Worm (Caenorhabditis elegans): Measurements from ENCODE around the gene C29F5.8.

Gene C29F5.8

DNA sequence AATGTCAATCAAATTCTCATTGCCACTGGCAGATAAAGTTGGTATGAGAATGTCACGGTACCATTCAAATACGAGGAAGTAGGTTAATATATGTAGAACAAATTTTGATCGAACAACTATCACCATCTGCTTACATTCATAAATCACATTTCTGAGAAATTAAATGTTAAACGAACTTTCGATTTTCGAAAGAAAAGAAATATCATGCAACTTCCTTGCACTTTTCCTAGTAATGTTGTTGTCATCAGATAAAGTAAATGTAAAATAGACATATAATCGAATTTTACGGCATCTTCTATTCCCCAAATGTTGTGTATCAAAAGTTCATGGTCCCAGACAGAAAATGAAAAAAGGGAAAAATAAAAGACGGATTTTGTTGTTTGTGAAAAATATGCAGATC, 5.2 kb downstream of the C29F5.8 start:
- TF ChIP-seq ztf-4 (tag; optimal IDR thresholded peaks at IDR 0.05) (no peak), lsy-2 (tag; optimal IDR thresholded peaks at IDR 0.05) (peak in 1 of 2 experiments; percentile 10)

DNA sequence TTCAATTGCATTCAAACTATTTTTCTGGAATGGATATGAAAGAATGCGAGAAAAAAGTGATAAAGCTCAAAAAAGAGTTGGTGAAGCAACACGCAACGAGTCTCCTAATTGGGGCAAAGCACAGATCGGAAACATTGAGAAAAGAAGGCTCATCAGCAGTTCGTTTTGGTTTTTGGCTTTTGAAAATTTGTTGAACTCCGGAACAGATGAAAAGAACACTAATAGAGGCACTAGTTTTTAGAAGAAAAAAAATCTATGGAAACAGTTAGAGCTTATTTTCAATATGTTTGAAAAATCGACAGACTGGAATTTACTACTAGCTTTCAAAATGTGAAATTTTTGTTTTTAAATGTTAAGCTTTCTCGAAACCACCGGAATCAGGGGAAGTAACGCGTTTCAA, 5.7 kb downstream of the C29F5.8 start:
- TF ChIP-seq lin-11 (tag; optimal IDR thresholded peaks at IDR 0.05) = no peak
- TF ChIP-seq ztf-11 (tag; optimal IDR thresholded peaks at IDR 0.05) = no peak
- no peak for TF ChIP-seq F13H6.1 (tag; optimal IDR thresholded peaks at IDR 0.05)
- TF ChIP-seq R02D3.7 (tag; optimal IDR thresholded peaks at IDR 0.05) = no peak
- no peak for TF ChIP-seq sem-4 (tag; optimal IDR thresholded peaks at IDR 0.05)
- no peak for TF ChIP-seq ztf-4 (tag; optimal IDR thresholded peaks at IDR 0.05)
- TF ChIP-seq nhr-23 (tag; optimal IDR thresholded peaks at IDR 0.05) = no peak
- no peak for TF ChIP-seq blmp-1 (tag; optimal IDR thresholded peaks at IDR 0.05; ENCODE audit: insufficient read depth)

DNA sequence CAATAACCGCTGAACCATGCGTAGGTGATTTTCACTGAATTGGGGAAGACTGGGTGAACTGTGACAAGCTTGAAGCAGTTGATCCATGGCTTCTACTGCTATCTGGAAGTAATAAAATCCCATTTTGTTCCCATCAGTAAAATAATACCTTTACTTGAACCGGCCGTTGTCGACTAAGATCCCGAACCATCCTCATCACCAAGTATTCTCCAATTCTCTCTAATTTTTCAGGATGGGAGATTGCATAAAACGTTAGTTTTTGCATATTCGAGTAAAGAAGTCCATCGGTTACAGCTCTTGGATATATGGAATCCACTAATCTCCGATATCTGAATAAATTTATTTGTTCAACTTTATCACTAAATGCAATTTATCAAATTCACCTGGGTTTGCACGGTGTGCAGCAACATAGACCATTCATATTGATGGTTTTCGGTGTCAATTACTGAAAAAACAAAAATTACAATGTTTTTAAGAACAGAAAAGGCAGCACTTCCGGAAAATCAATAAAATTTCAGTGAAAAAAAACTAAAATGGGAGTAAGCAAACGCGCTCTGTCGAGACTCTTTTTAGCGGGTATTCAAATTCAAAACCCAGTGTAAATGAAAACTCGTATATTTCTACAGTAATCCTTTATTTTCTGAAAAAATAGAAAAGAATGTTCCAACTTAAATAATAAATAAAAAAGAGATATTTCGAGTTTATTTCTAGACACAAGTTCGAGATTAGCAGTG, 14.6 kb downstream of the C29F5.8 start, which contains the start of gene efr-3:
Gene efr-3 (minus strand): TSS at position 505 of the 734 bp plus-strand sequence.
- TF ChIP-seq sma-9 (GFP tag; optimal IDR thresholded peaks at IDR 0.05) (peak; percentile 16), sma-9 (tag; optimal IDR thresholded peaks at IDR 0.05) (no peak), unc-39 (tag; optimal IDR thresholded peaks at IDR 0.05) (no peak), crh-2 (tag; optimal IDR thresholded peaks at IDR 0.05) (peak; percentile 56), lsy-2 (tag; optimal IDR thresholded peaks at IDR 0.05) (peak; percentile 58 to 79), unc-55 (GFP tag; optimal IDR thresholded peaks at IDR 0.05) (peak; percentile 86), C34F6.9 (tag; optimal IDR thresholded peaks at IDR 0.05) (peak; percentile 78), lin-11 (tag; optimal IDR thresholded peaks at IDR 0.05) (no peak), nhr-77 (tag; optimal IDR thresholded peaks at IDR 0.05) (no peak), mab-5 (tag; optimal IDR thresholded peaks at IDR 0.05) (peak; percentile 41), gmeb-1 (tag; optimal IDR thresholded peaks at IDR 0.05) (peak; percentile 92), lin-13 (GFP tag; optimal IDR thresholded peaks at IDR 0.05) (peak; percentile 46)

DNA sequence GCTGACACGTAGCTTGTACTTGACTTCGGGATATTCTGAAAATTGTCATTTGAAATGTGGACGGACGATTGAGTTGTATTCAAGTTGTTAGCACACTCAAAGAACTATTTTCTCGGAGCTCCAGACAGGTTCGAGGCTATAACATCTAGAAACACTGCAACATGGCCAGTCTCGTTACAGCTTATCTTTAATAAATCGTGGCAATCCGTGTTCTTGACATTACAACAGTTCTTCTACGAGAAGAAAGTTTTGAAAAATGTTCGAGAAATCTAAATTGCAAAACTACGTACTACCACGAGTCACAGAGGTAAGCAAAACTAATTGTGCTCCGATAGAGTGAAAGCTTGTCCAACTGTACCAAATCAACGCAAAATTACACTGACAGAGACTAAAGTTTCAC, 15.9 kb downstream of the C29F5.8 start:
- no peak for TF ChIP-seq unc-62 (GFP tag; optimal IDR thresholded peaks at IDR 0.05)
- TF ChIP-seq egl-27 (tag; optimal IDR thresholded peaks at IDR 0.05) = no peak
- TF ChIP-seq blmp-1 (tag; optimal IDR thresholded peaks at IDR 0.05; ENCODE audit: insufficient read depth) = no peak
- no peak for TF ChIP-seq R02D3.7 (tag; optimal IDR thresholded peaks at IDR 0.05)

DNA sequence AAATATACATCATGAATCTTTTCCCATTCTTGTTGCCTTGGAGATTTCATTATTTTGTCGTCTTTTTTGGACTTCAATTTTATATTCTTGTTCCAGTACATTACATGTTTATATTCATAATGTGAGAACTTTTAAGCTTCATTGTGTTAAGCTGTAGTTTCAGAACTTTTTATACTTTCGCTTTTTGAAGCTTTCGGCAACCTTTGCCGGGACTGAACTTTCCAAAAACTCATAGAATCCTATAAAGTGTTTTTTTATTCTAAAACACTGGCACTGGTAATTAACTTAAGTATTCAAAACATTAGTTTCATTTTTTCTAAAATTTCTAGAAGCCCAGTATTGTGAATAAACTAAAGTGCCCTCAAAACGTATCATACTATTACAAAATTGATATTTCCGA, 16.8 kb downstream of the C29F5.8 start, which contains the start of gene C32D5.4:
Gene C32D5.4 (minus strand): TSS at position 101 of the 400 bp plus-strand sequence.
- no peak for TF ChIP-seq crh-2 (tag; optimal IDR thresholded peaks at IDR 0.05)
- no peak for TF ChIP-seq sma-9 (GFP tag; optimal IDR thresholded peaks at IDR 0.05)
- no peak for TF ChIP-seq sma-9 (tag; optimal IDR thresholded peaks at IDR 0.05)
- no peak for TF ChIP-seq gmeb-1 (tag; optimal IDR thresholded peaks at IDR 0.05)
- TF ChIP-seq mab-5 (tag; optimal IDR thresholded peaks at IDR 0.05) = no peak
- TF ChIP-seq ztf-1 (GFP tag; conservative IDR thresholded peaks at IDR 0.05) = no peak
- no peak for TF ChIP-seq ztf-11 (tag; optimal IDR thresholded peaks at IDR 0.05)
- TF ChIP-seq zag-1 (tag; optimal IDR thresholded peaks at IDR 0.05) = no peak
- TF ChIP-seq Y55F3AM.14 (GFP tag; optimal IDR thresholded peaks at IDR 0.05) = no peak
- no peak for TF ChIP-seq sma-3 (GFP tag; optimal IDR thresholded peaks at IDR 0.05)
- no peak for TF ChIP-seq nhr-12 (tag; optimal IDR thresholded peaks at IDR 0.05)
- TF ChIP-seq nhr-10 (tag; optimal IDR thresholded peaks at IDR 0.05) = no peak
- no peak for TF ChIP-seq ceh-16 (tag; optimal IDR thresholded peaks at IDR 0.05)
- no peak for TF ChIP-seq elt-1 (tag; optimal IDR thresholded peaks at IDR 0.05)
- TF ChIP-seq nhr-21 (tag; optimal IDR thresholded peaks at IDR 0.05) = no peak
- no peak for TF ChIP-seq nhr-25 (tag; optimal IDR thresholded peaks at IDR 0.05)
- no peak for TF ChIP-seq elt-3 (tag; optimal IDR thresholded peaks at IDR 0.05)
- no peak for TF ChIP-seq peb-1 (tag; optimal IDR thresholded peaks at IDR 0.05)

Data from whole organism, L2 larva.